Fruit fly (Drosophila melanogaster) whole organism, prepupa: ENCODE measurements around the gene CG15390.
A peak's percentile ranks its signal among the peaks of the same experiment; 100 is the strongest.

Experiments
- CG10631 ChIP-seq: fragments of 200-800 bp; sonication (Bioruptor generic); optimal IDR thresholded peaks from 2 replicates; lab custom pipeline; 2016; ENCODE audit warnings: missing biosample characterization, missing genetic modification characterization
- CG11902 ChIP-seq: fragments of 200-800 bp; sonication (Bioruptor generic); optimal IDR thresholded peaks from 3 replicates; lab custom pipeline; 2016; ENCODE audit warnings: missing biosample characterization, missing genetic modification characterization
- CG16779 ChIP-seq: fragments of 200-800 bp; sonication (Bioruptor generic); optimal IDR thresholded peaks from 3 replicates; lab custom pipeline; 2017; ENCODE audit warnings: missing biosample characterization, mild to moderate bottlenecking, missing genetic modification characterization
- CG3032 ChIP-seq: fragments of 200-800 bp; optimal IDR thresholded peaks from 2 replicates; lab custom pipeline; 2019; ENCODE audit warnings: missing biosample characterization, mild to moderate bottlenecking, missing genetic modification characterization, moderate library complexity
- CG32006 ChIP-seq: fragments of 200-800 bp; sonication (Bioruptor generic); optimal IDR thresholded peaks from 3 replicates; lab custom pipeline; 2017; ENCODE audit warnings: missing biosample characterization, mild to moderate bottlenecking, missing genetic modification characterization
- CG34406 ChIP-seq: fragments of 200-800 bp; sonication (Bioruptor generic); optimal IDR thresholded peaks from 3 replicates; lab custom pipeline; 2016; ENCODE audit warnings: missing biosample characterization, missing genetic modification characterization
- CG3919 ChIP-seq: fragments of 200-800 bp; sonication (Bioruptor generic); optimal IDR thresholded peaks from 3 replicates; lab custom pipeline; 2016; ENCODE audit warnings: missing biosample characterization, missing genetic modification characterization
- CG4318 ChIP-seq: fragments of 200-800 bp; sonication (Bioruptor generic); optimal IDR thresholded peaks from 3 replicates; lab custom pipeline; 2017; ENCODE audit warnings: missing biosample characterization, mild to moderate bottlenecking, missing genetic modification characterization
- CG8119 ChIP-seq: fragments of 200-800 bp; sonication (Bioruptor generic); IDR thresholded peaks from 3 replicates; pipeline ENCODE4 v1.3.6; 2022; ENCODE audit warnings: missing biosample characterization, missing genetic modification characterization
- CG9139 ChIP-seq: fragments of 200-800 bp; sonication (Bioruptor generic); optimal IDR thresholded peaks from 3 replicates; lab custom pipeline; 2017; ENCODE audit warnings: missing biosample characterization, mild to moderate bottlenecking, missing genetic modification characterization
- Eip75B ChIP-seq: fragments of 200-800 bp; sonication (Bioruptor generic); optimal IDR thresholded peaks from 3 replicates; lab custom pipeline; 2016; ENCODE audit warnings: missing biosample characterization, missing genetic modification characterization
- Hr39 ChIP-seq: fragments of 200-800 bp; sonication (Bioruptor generic); optimal IDR thresholded peaks from 2 replicates; lab custom pipeline; 2016; ENCODE audit warnings: missing biosample characterization, missing genetic modification characterization
- Hr4 ChIP-seq: fragments of 200-800 bp; sonication (Bioruptor generic); optimal IDR thresholded peaks from 3 replicates; lab custom pipeline; 2016; ENCODE audit warnings: missing biosample characterization, missing genetic modification characterization
- Sox102F ChIP-seq: fragments of 200-800 bp; sonication (Bioruptor generic); optimal IDR thresholded peaks from 2 replicates; lab custom pipeline; 2016; ENCODE audit warnings: missing biosample characterization, mild to moderate bottlenecking, missing genetic modification characterization
- Sox15 ChIP-seq: fragments of 200-800 bp; sonication (Bioruptor generic); optimal IDR thresholded peaks from 3 replicates; lab custom pipeline; 2016; ENCODE audit warnings: missing biosample characterization, missing genetic modification characterization
- dsx ChIP-seq: fragments of 200-800 bp; optimal IDR thresholded peaks from 3 replicates; lab custom pipeline; 2019; ENCODE audit warnings: missing biosample characterization, mild to moderate bottlenecking, missing genetic modification characterization, moderate library complexity; ENCODE audit not compliant: poor library complexity, severe bottlenecking
- eg ChIP-seq: fragments of 200-800 bp; sonication (Bioruptor generic); IDR thresholded peaks from 3 replicates; pipeline ENCODE4 v1.3.6; 2022; ENCODE audit warnings: missing biosample characterization, missing genetic modification characterization
- esn ChIP-seq: fragments of 200-800 bp; sonication (Bioruptor generic); optimal IDR thresholded peaks from 2 replicates; lab custom pipeline; 2016; ENCODE audit warnings: missing biosample characterization, mild to moderate bottlenecking, missing genetic modification characterization, moderate library complexity
- fkh ChIP-seq: fragments of 200-800 bp; sonication (Bioruptor generic); optimal IDR thresholded peaks from 3 replicates; lab custom pipeline; 2017; ENCODE audit warnings: missing biosample characterization, mild to moderate bottlenecking, missing genetic modification characterization, moderate library complexity
- pdm3 ChIP-seq: fragments of 200-800 bp; sonication (Bioruptor generic); optimal IDR thresholded peaks from 3 replicates; lab custom pipeline; 2016; ENCODE audit warnings: missing biosample characterization, missing genetic modification characterization
- salr ChIP-seq, 2 experiments: fragments of 200-800 bp; sonication (Bioruptor generic); optimal IDR thresholded peaks; 3 replicates each; lab custom pipeline; 2016 to 2018; ENCODE audit warnings: missing biosample characterization in 2 of 2, missing genetic modification characterization in 2 of 2, mild to moderate bottlenecking in 1 of 2
- spab ChIP-seq: fragments of 200-800 bp; sonication (Bioruptor generic); optimal IDR thresholded peaks from 2 replicates; lab custom pipeline; 2017; ENCODE audit warnings: missing biosample characterization, mild to moderate bottlenecking, missing genetic modification characterization, missing genetic modification reagents
- svp ChIP-seq: fragments of 200-800 bp; sonication (Bioruptor generic); peaks from one replicate; lab custom pipeline; 2016; ENCODE audit warnings: missing biosample characterization, missing genetic modification characterization
- topi ChIP-seq: fragments of 200-800 bp; sonication (Bioruptor generic); optimal IDR thresholded peaks from 3 replicates; lab custom pipeline; 2016; ENCODE audit warnings: missing biosample characterization, missing genetic modification characterization
- vri ChIP-seq: fragments of 200-800 bp; sonication (Bioruptor generic); optimal IDR thresholded peaks from 3 replicates; lab custom pipeline; 2016; ENCODE audit warnings: missing biosample characterization, mild to moderate bottlenecking, missing genetic modification characterization

CG15390 gene

dm6 chr2L:2420490-2420889 lies 46.0 kb downstream of the CG15390 start, which contains the start of gene CG9886 (continued):
- no peak for TF ChIP-seq dsx
- no peak for TF ChIP-seq CG11902
- TF ChIP-seq CG34406 (GFP tag; lab: Kevin White, UChicago): peak; percentile 49
- TF ChIP-seq CG9139 (GFP tag; lab: Kevin White, UChicago): no peak
- peak; percentile 47; the same call in 2 of the 3 replicates for TF ChIP-seq CG8119 (GFP tag; lab: Robert Waterston, UW)
- peak; percentile 37 for TF ChIP-seq vri (GFP tag; lab: Kevin White, UChicago)
- TF ChIP-seq fkh: no peak
- TF ChIP-seq Hr4 (GFP tag; lab: Kevin White, UChicago): peak; percentile 44
- peak in 1 of 2 experiments; percentile 25 for TF ChIP-seq salr (GFP tag; optimal IDR thresholded peaks at IDR 0.05; lab: Kevin White, UChicago)
- TF ChIP-seq CG3919: peak; percentile 41
- peak; percentile 73 for TF ChIP-seq CG3032 (tag; lab: Kevin White, UChicago)
- TF ChIP-seq Hr39 (GFP tag; lab: Kevin White, UChicago): peak; percentile 34

- TF ChIP-seq CG32006 (no peak), Eip75B (GFP tag; lab: Kevin White, UChicago) (no peak), Sox102F (GFP tag; lab: Kevin White, UChicago) (no peak), eg (GFP tag; lab: Robert Waterston, UW) (no peak), esn (GFP tag; lab: Kevin White, UChicago) (no peak), CG8119 (GFP tag; lab: Robert Waterston, UW) (no peak), CG4318 (GFP tag; lab: Kevin White, UChicago) (no peak), spab (no peak), topi (GFP tag; lab: Kevin White, UChicago) (no peak), vri (GFP tag; lab: Kevin White, UChicago) (no peak), Sox15 (GFP tag; lab: Kevin White, UChicago) (no peak), CG10631 (GFP tag; lab: Kevin White, UChicago) (no peak), svp (GFP tag; lab: Kevin White, UChicago) (no peak), pdm3 (GFP tag; lab: Kevin White, UChicago) (no peak), CG16779 (no peak)
These were observed 50.0 kb downstream of the CG15390 start, which contains the start of gene CG44139 for dm6 chr2L:2424497-2424896. TSS of gene CG44139 (plus strand) at chr2L:2424797.
